Worm (Caenorhabditis elegans) whole organism, young adult: ENCODE results near the gene Y45F10B.13.

Source experiments
- T07F8.4 ChIP-seq: sonication (generic microtip); optimal IDR thresholded peaks from 2 replicates; lab custom pipeline; 2016; ENCODE audit warnings: mild to moderate bottlenecking, missing genetic modification characterization, moderate library complexity, missing compliant biosample characterization
- ama-1 ChIP-seq, 3 experiments: fragments of 150-350 bp in 1 of 3; sonication (generic microtip) in 2 of 3; optimal IDR thresholded peaks; 2 replicates each; lab custom pipeline; 2014 to 2018; ENCODE audit warnings: missing biosample characterization in 2 of 3, missing genetic modification characterization in 2 of 3, missing genetic modification reagents in 2 of 3
- attf-3 ChIP-seq: fragments of 200-800 bp; sonication (Bioruptor generic); conservative IDR thresholded peaks from 2 replicates; pipeline ENCODE4 v1.3.6; 2022; ENCODE audit warnings: missing genetic modification reagents, missing genetic modification characterization, missing compliant biosample characterization
- bed-2 ChIP-seq: fragments of 200-800 bp; sonication (Bioruptor generic); IDR thresholded peaks from 2 replicates; pipeline ENCODE4 v1.3.6; 2022; ENCODE audit warnings: missing genetic modification reagents, missing genetic modification characterization, missing compliant biosample characterization
- nhr-120 ChIP-seq: fragments of 200-800 bp; sonication (Bioruptor generic); IDR thresholded peaks from 2 replicates; pipeline ENCODE4 v1.3.6; 2022; ENCODE audit warnings: missing genetic modification characterization, missing compliant biosample characterization
- nhr-90 ChIP-seq: sonication (generic microtip); optimal IDR thresholded peaks from 2 replicates; lab custom pipeline; 2016; ENCODE audit warnings: missing genotype, mild to moderate bottlenecking, missing genetic modification characterization, missing compliant biosample characterization
- snpc-1.1 ChIP-seq: sonication (generic microtip); optimal IDR thresholded peaks from 2 replicates; lab custom pipeline; 2017; ENCODE audit warnings: missing genetic modification characterization, mild to moderate bottlenecking, missing compliant biosample characterization, antibody characterized with exemption, moderate library complexity, missing genotype, missing genetic modification reagents; ENCODE audit not compliant: insufficient read depth
- snpc-3.4 ChIP-seq: sonication (generic microtip); optimal IDR thresholded peaks from 2 replicates; lab custom pipeline; 2017; ENCODE audit warnings: missing genetic modification characterization, mild to moderate bottlenecking, missing compliant biosample characterization, antibody characterized with exemption, moderate library complexity, missing genotype, missing genetic modification reagents
- snpc-4 ChIP-seq, 5 experiments: fragments of 150-350 bp in 1 of 5; sonication (generic microtip) in 4 of 5; optimal IDR thresholded peaks; 2 replicates each; lab custom pipeline; 2014 to 2018; ENCODE audit warnings: missing genetic modification characterization in 5 of 5, missing biosample characterization in 3 of 5, antibody characterized with exemption in 2 of 5, mild to moderate bottlenecking in 2 of 5, missing compliant biosample characterization in 2 of 5, missing genotype in 2 of 5, moderate library complexity in 2 of 5, missing genetic modification reagents in 1 of 5
- unc-130 ChIP-seq: sonication (generic microtip); optimal IDR thresholded peaks from 2 replicates; lab custom pipeline; 2016; ENCODE audit warnings: missing genetic modification reagents, missing genetic modification characterization, missing compliant biosample characterization
- zfh-2 ChIP-seq: fragments of 200-800 bp; sonication (Bioruptor generic); conservative IDR thresholded peaks from 2 replicates; pipeline ENCODE4 v1.3.6; 2022; ENCODE audit warnings: missing genetic modification reagents, missing genetic modification characterization, missing compliant biosample characterization

ce11 chrIV:13600643-13601042 is 39.1 kb upstream of the Y45F10B.13 start:
- TF ChIP-seq ama-1 (optimal IDR thresholded peaks at IDR 0.05; lab: Kevin White, UChicago), result no peak
- no peak for TF ChIP-seq ama-1 (GFP tag; optimal IDR thresholded peaks at IDR 0.05; lab: Kevin White, UChicago)
- no peak for TF ChIP-seq nhr-120
- no peak for TF ChIP-seq attf-3 (GFP tag; lab: Robert Waterston, UW)
- peak; percentile 94 for TF ChIP-seq snpc-1.1 (tag; lab: Kevin White, UChicago)
- no peak for TF ChIP-seq unc-130 (GFP tag; lab: Kevin White, UChicago)
- no peak for TF ChIP-seq T07F8.4 (tag; lab: Kevin White, UChicago)
- no peak for TF ChIP-seq zfh-2 (GFP tag; lab: Robert Waterston, UW)
- TF ChIP-seq nhr-90 (tag; lab: Kevin White, UChicago), result no peak
- TF ChIP-seq bed-2 (GFP tag; lab: Robert Waterston, UW), result no peak
- TF ChIP-seq snpc-4 (GFP tag; optimal IDR thresholded peaks at IDR 0.05; lab: Kevin White, UChicago), result peak; percentile 94
- peak; percentile 95 to 98 (median 96) for TF ChIP-seq snpc-4 (tag; optimal IDR thresholded peaks at IDR 0.05; lab: Kevin White, UChicago)
- TF ChIP-seq snpc-3.4 (tag; lab: Kevin White, UChicago), result peak; percentile 90
